Fruit fly (Drosophila melanogaster): ENCODE data around the gene CG12814.
A peak's percentile ranks its signal among the peaks of the same experiment; 100 is the strongest.

CG12814 gene

dm6 chr3R:10169124-10169766 lies 20.2 kb downstream of the CG12814 start:
- TF ChIP-seq CG8478 (optimal IDR thresholded peaks at IDR 0.05) (no peak), CTCF (optimal IDR thresholded peaks at IDR 0.05) (no peak)

- TF ChIP-seq CG8478 (optimal IDR thresholded peaks at IDR 0.05) = no peak
- no peak for TF ChIP-seq CTCF (optimal IDR thresholded peaks at IDR 0.05)
Observed at dm6 chr3R:10168483-10169064, 20.8 kb downstream of the CG12814 start.

dm6 chr3R:10167280-10167679 lies 22.1 kb downstream of the CG12814 start:
- TF ChIP-seq CTCF (optimal IDR thresholded peaks at IDR 0.05) (no peak), CG8478 (optimal IDR thresholded peaks at IDR 0.05) (no peak)

dm6 chr3R:10166334-10166733 lies 23.1 kb downstream of the CG12814 start:
- TF ChIP-seq CTCF (optimal IDR thresholded peaks at IDR 0.05) = no peak

- TF ChIP-seq CTCF (optimal IDR thresholded peaks at IDR 0.05) = peak; percentile 7 to 20
- no peak for TF ChIP-seq CG8478 (optimal IDR thresholded peaks at IDR 0.05)
Observed at dm6 chr3R:10161163-10161562, 28.2 kb downstream of the CG12814 start, which contains the start of gene CG6254. Gene CG6254, minus strand, starts transcription at chr3R:10161331.

dm6 chr3R:10153957-10154685 lies 35.3 kb downstream of the CG12814 start:
- TF ChIP-seq CTCF (optimal IDR thresholded peaks at IDR 0.05) (no peak), CG8478 (optimal IDR thresholded peaks at IDR 0.05) (no peak)

dm6 chr3R:10151830-10152513 lies 37.4 kb downstream of the CG12814 start, which contains the start of gene CG34303:
Gene CG34303, minus strand, starts transcription at chr3R:10151880.
- no peak for TF ChIP-seq CTCF (optimal IDR thresholded peaks at IDR 0.05)
- no peak for TF ChIP-seq CG8478 (optimal IDR thresholded peaks at IDR 0.05)

- TF ChIP-seq CG8478 (optimal IDR thresholded peaks at IDR 0.05) = no peak
- TF ChIP-seq CTCF (optimal IDR thresholded peaks at IDR 0.05) = no peak
Observed at dm6 chr3R:10150555-10150954, 38.8 kb downstream of the CG12814 start.

- TF ChIP-seq CTCF (optimal IDR thresholded peaks at IDR 0.05) (no peak), CG8478 (optimal IDR thresholded peaks at IDR 0.05) (no peak)
Observed at dm6 chr3R:10149667-10150398, 39.6 kb downstream of the CG12814 start.

- TF ChIP-seq CTCF (optimal IDR thresholded peaks at IDR 0.05) (peak; percentile 83 to 86), CG8478 (optimal IDR thresholded peaks at IDR 0.05) (no peak)
Observed at dm6 chr3R:10148376-10148887, 41.0 kb downstream of the CG12814 start.

- no peak for TF ChIP-seq CG8478 (optimal IDR thresholded peaks at IDR 0.05)
- no peak for TF ChIP-seq CTCF (optimal IDR thresholded peaks at IDR 0.05)
Observed at dm6 chr3R:10147176-10147575, 42.2 kb downstream of the CG12814 start.

dm6 chr3R:10144103-10144998 lies 45.1 kb downstream of the CG12814 start, which contains the start of the genes TAF1B and Invadolysin:
Gene TAF1B, minus strand, starts transcription at chr3R:10144184.
Gene Invadolysin, plus strand, starts transcription at chr3R:10144668.
- TF ChIP-seq CTCF (optimal IDR thresholded peaks at IDR 0.05) (peak; percentile 25 to 39), CG8478 (optimal IDR thresholded peaks at IDR 0.05) (no peak)

dm6 chr3R:10142770-10143169 lies 46.6 kb downstream of the CG12814 start, which contains the start of gene CG42759:
Gene CG42759, plus strand, starts transcription at chr3R:10143070.
- TF ChIP-seq CTCF (optimal IDR thresholded peaks at IDR 0.05) (no peak), CG8478 (optimal IDR thresholded peaks at IDR 0.05) (no peak)

Data from S2 (cell line).